Fruit fly (Drosophila melanogaster) whole organism, adult: Measurements from ENCODE around the gene Dh31.

Source experiments
- CG5204 ChIP-seq: fragments of 200-800 bp; sonication (Bioruptor generic); optimal IDR thresholded peaks from 2 replicates; lab custom pipeline; 2016; ENCODE audit warnings: missing biosample characterization, missing genetic modification characterization
- CG7101 ChIP-seq: fragments of 200-800 bp; sonication (Bioruptor generic); optimal IDR thresholded peaks from 2 replicates; lab custom pipeline; 2018; ENCODE audit warnings: missing biosample characterization, mild to moderate bottlenecking, missing genetic modification characterization, moderate library complexity
- Clk ChIP-seq: fragments of 200-800 bp; sonication (Bioruptor generic); optimal IDR thresholded peaks from 2 replicates; lab custom pipeline; 2017; ENCODE audit warnings: missing biosample characterization, missing genetic modification characterization
- Hr96 ChIP-seq: fragments of 200-800 bp; sonication (Bioruptor generic); optimal IDR thresholded peaks from 2 replicates; lab custom pipeline; 2016; ENCODE audit warnings: missing biosample characterization, missing genetic modification characterization
- Mnt ChIP-seq: fragments of 200-800 bp; sonication (Bioruptor generic); optimal IDR thresholded peaks from 2 replicates; lab custom pipeline; 2016; ENCODE audit warnings: missing biosample characterization, mild to moderate bottlenecking, missing genetic modification characterization
- kay ChIP-seq: fragments of 200-800 bp; sonication (Bioruptor generic); peaks from one replicate; lab custom pipeline; 2016; ENCODE audit warnings: missing biosample characterization, missing genetic modification characterization, borderline replicate concordance
- pad ChIP-seq: fragments of 200-800 bp; sonication (Bioruptor generic); optimal IDR thresholded peaks from 3 replicates; lab custom pipeline; 2017; ENCODE audit warnings: missing biosample characterization, missing genetic modification characterization, mild to moderate bottlenecking, moderate library complexity, missing genetic modification reagents

DNA sequence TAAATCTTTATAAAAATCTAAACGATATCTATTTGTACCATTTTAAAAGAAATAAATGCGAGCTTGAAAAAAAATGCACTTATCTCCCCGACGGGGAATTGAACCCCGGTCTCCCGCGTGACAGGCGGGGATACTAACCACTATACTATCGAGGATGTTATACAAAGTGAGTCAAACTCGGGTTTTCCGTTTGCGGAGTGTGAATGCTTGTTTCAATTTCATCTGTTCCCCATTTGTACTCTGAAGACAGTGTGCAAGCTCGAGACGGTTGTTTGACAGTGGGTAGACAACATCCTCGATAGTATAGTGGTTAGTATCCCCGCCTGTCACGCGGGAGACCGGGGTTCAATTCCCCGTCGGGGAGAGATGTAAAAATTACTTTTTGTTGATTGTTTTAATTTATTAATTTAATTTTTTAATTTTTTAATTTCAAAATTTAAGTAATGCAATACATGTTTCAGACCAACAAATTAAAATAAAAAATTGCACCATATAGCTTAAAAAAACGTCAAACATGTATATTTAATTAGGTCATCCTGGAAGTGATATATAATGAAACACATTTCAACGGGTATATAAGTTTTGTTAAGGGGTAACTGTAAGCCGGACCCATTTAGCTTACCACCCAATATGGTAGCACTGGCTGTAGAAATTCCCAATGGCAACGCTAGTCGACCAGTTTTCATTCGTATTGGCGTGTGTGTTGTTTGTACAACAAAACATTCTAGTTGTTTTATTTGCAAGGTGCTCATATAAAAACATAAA lies 35.0 kb upstream of the Dh31 start, which contains the start of gene Sema1a:
- TF ChIP-seq Clk (GFP tag; lab: Kevin White, UChicago) (no peak), kay (peak; percentile 47), pad (peak; percentile 50), CG5204 (GFP tag; lab: Kevin White, UChicago) (no peak), CG7101 (peak; percentile 17), Mnt (GFP tag; lab: Kevin White, UChicago) (no peak), Hr96 (no peak)
